Fruit fly (Drosophila melanogaster) Kc167 (cell line): Measurements from ENCODE around the gene elg1.

Source experiments
- Myc ChIP-seq: fragments of >200 bp; optimal IDR thresholded peaks from 2 replicates; lab custom pipeline; 2017; ENCODE audit warnings: missing external identifiers
- Sin3A ChIP-seq: fragments of >200 bp; optimal IDR thresholded peaks from 2 replicates; lab custom pipeline; 2018; ENCODE audit warnings: missing external identifiers
- h ChIP-seq: fragments of >200 bp; optimal IDR thresholded peaks from 3 replicates; lab custom pipeline; 2018; ENCODE audit warnings: missing external identifiers
- insv ChIP-seq: fragments of >200 bp; optimal IDR thresholded peaks from 3 replicates; lab custom pipeline; 2018; ENCODE audit warnings: missing external identifiers
- psq ChIP-seq: fragments of >200 bp; optimal IDR thresholded peaks from 2 replicates; lab custom pipeline; 2017; ENCODE audit warnings: missing external identifiers
- ttk ChIP-seq: sonication (Bioruptor generic); optimal IDR thresholded peaks from 2 replicates; lab custom pipeline; 2017; ENCODE audit warnings: missing external identifiers

elg1 gene

dm6 chr3L:16156788-16157208 lies 25.0 kb downstream of the elg1 start:
- TF ChIP-seq Sin3A (lab: Kevin White, UChicago), result no peak

- TF ChIP-seq insv (lab: Kevin White, UChicago), result no peak
- no peak for TF ChIP-seq psq (lab: Kevin White, UChicago)
- TF ChIP-seq h, result no peak
- TF ChIP-seq ttk, result no peak
- no peak for TF ChIP-seq Myc (lab: Kevin White, UChicago)
- no peak for TF ChIP-seq Sin3A (lab: Kevin White, UChicago)
Observed at dm6 chr3L:16157251-16158190, 25.7 kb downstream of the elg1 start.

dm6 chr3L:16158322-16158721 lies 26.5 kb downstream of the elg1 start:
- TF ChIP-seq insv (lab: Kevin White, UChicago) (no peak), psq (lab: Kevin White, UChicago) (no peak), ttk (no peak), Sin3A (lab: Kevin White, UChicago) (no peak), h (no peak), Myc (lab: Kevin White, UChicago) (no peak)

dm6 chr3L:16159161-16160072 lies 27.6 kb downstream of the elg1 start:
- TF ChIP-seq ttk (no peak), psq (lab: Kevin White, UChicago) (no peak), insv (lab: Kevin White, UChicago) (no peak), Sin3A (lab: Kevin White, UChicago) (no peak), Myc (lab: Kevin White, UChicago) (no peak), h (no peak)

dm6 chr3L:16160073-16160398 lies 28.2 kb downstream of the elg1 start:
- TF ChIP-seq psq (lab: Kevin White, UChicago) (no peak), insv (lab: Kevin White, UChicago) (no peak), h (no peak), ttk (no peak)

dm6 chr3L:16160420-16161069 lies 28.7 kb downstream of the elg1 start:
- TF ChIP-seq Myc (lab: Kevin White, UChicago), result no peak
- no peak for TF ChIP-seq psq (lab: Kevin White, UChicago)
- TF ChIP-seq Sin3A (lab: Kevin White, UChicago), result no peak
- no peak for TF ChIP-seq insv (lab: Kevin White, UChicago)
- TF ChIP-seq ttk, result no peak
- no peak for TF ChIP-seq h

dm6 chr3L:16161131-16161530 lies 29.3 kb downstream of the elg1 start:
- TF ChIP-seq psq (lab: Kevin White, UChicago) (no peak), Sin3A (lab: Kevin White, UChicago) (no peak), h (no peak), ttk (no peak), Myc (lab: Kevin White, UChicago) (no peak), insv (lab: Kevin White, UChicago) (no peak)

- no peak for TF ChIP-seq h
- no peak for TF ChIP-seq ttk
- TF ChIP-seq Myc (lab: Kevin White, UChicago), result no peak
- no peak for TF ChIP-seq Sin3A (lab: Kevin White, UChicago)
- no peak for TF ChIP-seq insv (lab: Kevin White, UChicago)
- TF ChIP-seq psq (lab: Kevin White, UChicago), result no peak
Observed at dm6 chr3L:16161847-16162556, 30.2 kb downstream of the elg1 start.

- no peak for TF ChIP-seq h
- no peak for TF ChIP-seq insv (lab: Kevin White, UChicago)
- no peak for TF ChIP-seq ttk
- TF ChIP-seq psq (lab: Kevin White, UChicago), result no peak
- no peak for TF ChIP-seq Myc (lab: Kevin White, UChicago)
- no peak for TF ChIP-seq Sin3A (lab: Kevin White, UChicago)
Observed at dm6 chr3L:16164150-16165039, 32.6 kb downstream of the elg1 start, which contains the start of gene CG5151. Gene CG5151 (minus strand): TSS chr3L:16164701.

- TF ChIP-seq ttk, result no peak
- TF ChIP-seq psq (lab: Kevin White, UChicago), result no peak
- no peak for TF ChIP-seq Sin3A (lab: Kevin White, UChicago)
- no peak for TF ChIP-seq insv (lab: Kevin White, UChicago)
- TF ChIP-seq h, result no peak
- TF ChIP-seq Myc (lab: Kevin White, UChicago), result no peak
Observed at dm6 chr3L:16165356-16166168, 33.7 kb downstream of the elg1 start.
